Fruit fly (Drosophila melanogaster) whole organism, embryonic: ENCODE data around the gene Stim.

Experiments used
- Antp ChIP-seq: fragments of 200-800 bp; sonication (Bioruptor generic); optimal IDR thresholded peaks from 3 replicates; lab custom pipeline; 2016; ENCODE audit warnings: missing biosample characterization, missing genetic modification characterization
- B-H1 ChIP-seq: fragments of 200-800 bp; sonication (Bioruptor generic); IDR thresholded peaks from 3 replicates; pipeline ENCODE4 v1.3.6; 2022; ENCODE audit warnings: missing biosample characterization, missing genetic modification characterization
- Bdp1 ChIP-seq: fragments of 200-800 bp; sonication (Bioruptor generic); optimal IDR thresholded peaks from 3 replicates; lab custom pipeline; 2016; ENCODE audit warnings: missing biosample characterization, missing genetic modification characterization
- CG10147 ChIP-seq: fragments of 200-800 bp; sonication (Bioruptor generic); optimal IDR thresholded peaks from 2 replicates; lab custom pipeline; 2019; ENCODE audit warnings: missing biosample characterization, mild to moderate bottlenecking, missing genetic modification characterization, moderate library complexity
- CG10209 ChIP-seq: fragments of 200-800 bp; sonication (Bioruptor generic); optimal IDR thresholded peaks from 3 replicates; lab custom pipeline; 2017; ENCODE audit warnings: missing biosample characterization, mild to moderate bottlenecking, missing genetic modification characterization, missing genetic modification reagents
- CG13287 ChIP-seq: fragments of 200-800 bp; sonication (Bioruptor generic); IDR thresholded peaks from 2 replicates; pipeline ENCODE4 v1.3.6; 2022; ENCODE audit warnings: missing biosample characterization, missing genetic modification characterization; ENCODE audit not compliant: partially characterized antibody
- CG13296 ChIP-seq: fragments of 200-800 bp; sonication (Bioruptor generic); optimal IDR thresholded peaks from 3 replicates; lab custom pipeline; 2018; ENCODE audit warnings: missing biosample characterization, mild to moderate bottlenecking, missing genetic modification characterization
- CG13424 ChIP-seq: fragments of 200-800 bp; sonication (Bioruptor generic); optimal IDR thresholded peaks from 2 replicates; lab custom pipeline; 2019; ENCODE audit warnings: missing biosample characterization, mild to moderate bottlenecking, missing genetic modification characterization, moderate library complexity
- CG14441 ChIP-seq: fragments of 200-800 bp; sonication (Bioruptor generic); IDR thresholded peaks from 2 replicates; pipeline ENCODE4 v1.3.6; 2022; ENCODE audit warnings: missing biosample characterization, missing genetic modification characterization
- CG14860 ChIP-seq: fragments of 200-800 bp; sonication (Bioruptor generic); IDR thresholded peaks from 3 replicates; pipeline ENCODE4 v1.3.6; 2022; ENCODE audit warnings: missing biosample characterization, missing genetic modification characterization; ENCODE audit not compliant: partially characterized antibody
- CG1529 ChIP-seq: fragments of 200-800 bp; sonication (Bioruptor generic); optimal IDR thresholded peaks from 3 replicates; lab custom pipeline; 2018; ENCODE audit warnings: missing biosample characterization, missing genetic modification characterization
- CG17802 ChIP-seq: fragments of 200-800 bp; sonication (Bioruptor generic); optimal IDR thresholded peaks from 2 replicates; lab custom pipeline; 2018; ENCODE audit warnings: missing biosample characterization, mild to moderate bottlenecking, missing genetic modification characterization, moderate library complexity
- CG2116 ChIP-seq: fragments of 200-800 bp; sonication (Bioruptor generic); optimal IDR thresholded peaks from 3 replicates; lab custom pipeline; 2018; ENCODE audit warnings: missing biosample characterization, mild to moderate bottlenecking, missing genetic modification characterization
- CG2678 ChIP-seq: fragments of 200-800 bp; sonication (Bioruptor generic); optimal IDR thresholded peaks from 3 replicates; lab custom pipeline; 2019; ENCODE audit warnings: missing biosample characterization, mild to moderate bottlenecking, missing genetic modification characterization, moderate library complexity
- CG3847 ChIP-seq: fragments of 200-800 bp; sonication (Bioruptor generic); IDR thresholded peaks from 2 replicates; pipeline ENCODE4 v1.3.6; 2022; ENCODE audit warnings: missing biosample characterization, missing genetic modification characterization
- CG5180 ChIP-seq: fragments of 200-800 bp; sonication (Bioruptor generic); optimal IDR thresholded peaks from 3 replicates; lab custom pipeline; 2017; ENCODE audit warnings: missing biosample characterization, missing genetic modification characterization, mild to moderate bottlenecking, moderate library complexity, missing genetic modification reagents
- CG6813 ChIP-seq: fragments of 200-800 bp; sonication (Bioruptor generic); optimal IDR thresholded peaks from 2 replicates; lab custom pipeline; 2017; ENCODE audit warnings: missing biosample characterization, missing genetic modification characterization, mild to moderate bottlenecking, moderate library complexity, missing genetic modification reagents
- CG8281 ChIP-seq: fragments of 200-800 bp; sonication (Bioruptor generic); optimal IDR thresholded peaks from 2 replicates; lab custom pipeline; 2018; ENCODE audit warnings: missing biosample characterization, mild to moderate bottlenecking, missing genetic modification characterization, moderate library complexity
- CG9727 ChIP-seq: fragments of 200-800 bp; sonication (Bioruptor generic); optimal IDR thresholded peaks from 3 replicates; lab custom pipeline; 2017; ENCODE audit warnings: missing biosample characterization, mild to moderate bottlenecking, missing genetic modification characterization
- Hmx ChIP-seq: fragments of 200-800 bp; sonication (Bioruptor generic); optimal IDR thresholded peaks from 2 replicates; lab custom pipeline; 2016; ENCODE audit warnings: missing biosample characterization, missing genetic modification characterization
- Hr51 ChIP-seq, 2 experiments: fragments of 200-800 bp; sonication (Bioruptor generic); optimal IDR thresholded peaks; 2 replicates in 1 of 2; 3 replicates in 1 of 2; lab custom pipeline; 2016 to 2018; ENCODE audit warnings: missing biosample characterization in 2 of 2, missing genetic modification characterization in 2 of 2, mild to moderate bottlenecking in 1 of 2, moderate library complexity in 1 of 2
- MBD-R2 ChIP-seq: fragments of 200-800 bp; sonication (Bioruptor generic); IDR thresholded peaks from 2 replicates; pipeline ENCODE4 v1.3.6; 2022; ENCODE audit warnings: missing biosample characterization, missing genetic modification characterization
- Meics ChIP-seq: fragments of 200-800 bp; sonication (Bioruptor generic); optimal IDR thresholded peaks from 2 replicates; lab custom pipeline; 2017; ENCODE audit warnings: missing biosample characterization, mild to moderate bottlenecking, missing genetic modification characterization
- Ptx1 ChIP-seq: fragments of 200-800 bp; sonication (Bioruptor generic); IDR thresholded peaks from 2 replicates; pipeline ENCODE4 v1.3.6; 2022; ENCODE audit warnings: missing biosample characterization, missing genetic modification characterization
- Usf ChIP-seq: fragments of 200-800 bp; sonication (Bioruptor generic); optimal IDR thresholded peaks from 2 replicates; lab custom pipeline; 2017; ENCODE audit warnings: missing genotype, missing biosample characterization, missing genetic modification characterization
- Xrp1 ChIP-seq: fragments of 200-800 bp; sonication (Bioruptor generic); IDR thresholded peaks from 2 replicates; pipeline ENCODE4 v1.3.6; 2022; ENCODE audit warnings: missing biosample characterization, missing genetic modification characterization
- amos ChIP-seq: fragments of 200-800 bp; sonication (Bioruptor generic); IDR thresholded peaks from 2 replicates; pipeline ENCODE4 v1.3.6; 2022; ENCODE audit warnings: missing biosample characterization, missing genetic modification characterization; ENCODE audit not compliant: partially characterized antibody
- bcd ChIP-seq: fragments of 200-800 bp; sonication (Bioruptor generic); optimal IDR thresholded peaks from 2 replicates; lab custom pipeline; 2017; ENCODE audit warnings: missing biosample characterization, mild to moderate bottlenecking, missing genetic modification characterization
- dati ChIP-seq: fragments of 200-800 bp; sonication (Bioruptor generic); IDR thresholded peaks from 2 replicates; pipeline ENCODE4 v1.3.6; 2022; ENCODE audit warnings: missing biosample characterization, missing genetic modification characterization
- exex ChIP-seq: fragments of 200-800 bp; sonication (Bioruptor generic); optimal IDR thresholded peaks from 4 replicates; lab custom pipeline; 2018; ENCODE audit warnings: missing biosample characterization, mild to moderate bottlenecking, missing genetic modification characterization, moderate library complexity
- fd96Cb ChIP-seq: fragments of 200-800 bp; sonication (Bioruptor generic); optimal IDR thresholded peaks from 2 replicates; lab custom pipeline; 2018; ENCODE audit warnings: missing biosample characterization, mild to moderate bottlenecking, missing genetic modification characterization, moderate library complexity
- fu2 ChIP-seq: fragments of 200-800 bp; sonication (Bioruptor generic); optimal IDR thresholded peaks from 2 replicates; lab custom pipeline; 2016; ENCODE audit warnings: missing biosample characterization, missing genetic modification characterization
- grau ChIP-seq: fragments of 200-800 bp; optimal IDR thresholded peaks from 3 replicates; lab custom pipeline; 2019; ENCODE audit warnings: missing biosample characterization, mild to moderate bottlenecking, missing genetic modification characterization, moderate library complexity
- ham ChIP-seq: fragments of 200-800 bp; sonication (Bioruptor generic); IDR thresholded peaks from 2 replicates; pipeline ENCODE4 v1.3.6; 2022; ENCODE audit warnings: missing biosample characterization, missing genetic modification characterization
- her ChIP-seq: fragments of 200-800 bp; sonication (Bioruptor generic); optimal IDR thresholded peaks from 2 replicates; lab custom pipeline; 2016; ENCODE audit warnings: missing biosample characterization, missing genetic modification characterization
- klu ChIP-seq: fragments of 200-800 bp; sonication (Bioruptor generic); IDR thresholded peaks from 2 replicates; pipeline ENCODE4 v1.3.6; 2022; ENCODE audit warnings: missing biosample characterization, missing genetic modification characterization
- knrl ChIP-seq: fragments of 200-800 bp; sonication (Bioruptor generic); IDR thresholded peaks from 3 replicates; pipeline ENCODE4 v1.3.6; 2022; ENCODE audit warnings: missing biosample characterization, missing genetic modification characterization; ENCODE audit not compliant: partially characterized antibody
- mirr ChIP-seq: fragments of 200-800 bp; sonication (Bioruptor generic); optimal IDR thresholded peaks from 3 replicates; lab custom pipeline; 2018; ENCODE audit warnings: missing biosample characterization, mild to moderate bottlenecking, missing genetic modification characterization
- nerfin-1 ChIP-seq: fragments of 200-800 bp; sonication (Bioruptor generic); optimal IDR thresholded peaks from 3 replicates; lab custom pipeline; 2019; ENCODE audit warnings: missing biosample characterization, mild to moderate bottlenecking, missing genetic modification characterization, moderate library complexity
- pan ChIP-seq, 4 experiments: fragments of >200 bp in 3 of 4; fragments of 200-800 bp in 1 of 4; sonication (Bioruptor generic) in 1 of 4; optimal IDR thresholded peaks in 3 of 4; IDR thresholded peaks in 1 of 4; 2 replicates each; pipeline versions ENCODE4 v1.3.6 to Lab custom; 2017 to 2022; ENCODE audit warnings: missing biosample characterization in 2 of 4, missing genetic modification characterization in 2 of 4, mixed read lengths in 1 of 4
- pnt ChIP-seq: fragments of 200-800 bp; sonication (Bioruptor generic); optimal IDR thresholded peaks from 3 replicates; lab custom pipeline; 2016; ENCODE audit warnings: missing biosample characterization, missing genetic modification characterization
- psq ChIP-seq: fragments of 200-800 bp; sonication (Bioruptor generic); optimal IDR thresholded peaks from 2 replicates; lab custom pipeline; 2017; ENCODE audit warnings: missing biosample characterization, missing genetic modification characterization
- schlank ChIP-seq: fragments of 200-800 bp; sonication (Bioruptor generic); optimal IDR thresholded peaks from 2 replicates; lab custom pipeline; 2018; ENCODE audit warnings: missing biosample characterization, mild to moderate bottlenecking, missing genetic modification characterization
- so ChIP-seq: fragments of 200-800 bp; sonication (Bioruptor generic); IDR thresholded peaks from 3 replicates; pipeline ENCODE4 v1.3.6; 2022; ENCODE audit warnings: missing biosample characterization, missing genetic modification characterization
- ssp ChIP-seq: fragments of 200-800 bp; sonication (Bioruptor generic); IDR thresholded peaks from 2 replicates; pipeline ENCODE4 v1.3.6; 2022; ENCODE audit warnings: missing biosample characterization, missing genetic modification characterization
- zen2 ChIP-seq: fragments of 200-800 bp; sonication (Bioruptor generic); IDR thresholded peaks from 3 replicates; pipeline ENCODE4 v1.3.6; 2022; ENCODE audit warnings: missing biosample characterization, missing genetic modification characterization; ENCODE audit not compliant: partially characterized antibody

Stim gene

dm6 chrX:15889780-15890608 is 50.3 kb downstream of the Stim start, which contains the start of the genes MSBP and CG15916 (continued):
- TF ChIP-seq ham (GFP tag; lab: Robert Waterston, UW), result no peak
- TF ChIP-seq grau (tag; lab: Kevin White, UChicago), result peak; percentile 44
- TF ChIP-seq ssp (GFP tag; lab: Robert Waterston, UW), result peak; percentile 93
- TF ChIP-seq CG6813 (GFP tag; lab: Kevin White, UChicago), result no peak
- peak; percentile 27; the same call in 1 of the 2 replicates for TF ChIP-seq Ptx1 (GFP tag; lab: Robert Waterston, UW)
- TF ChIP-seq B-H1 (GFP tag; lab: Robert Waterston, UW), result no peak
- peak; percentile 41 for TF ChIP-seq CG9727 (GFP tag; lab: Kevin White, UChicago)
- peak; percentile 32; the same call in 1 of the 2 replicates for TF ChIP-seq Xrp1 (GFP tag; lab: Robert Waterston, UW)
- peak; percentile 58 for TF ChIP-seq CG2678 (tag; lab: Kevin White, UChicago)
- TF ChIP-seq so (GFP tag; lab: Robert Waterston, UW), result no peak
- no peak for TF ChIP-seq fu2
- TF ChIP-seq zen2, result no peak
- peak; percentile 38 for TF ChIP-seq CG2116 (GFP tag; lab: Kevin White, UChicago)
- no peak for TF ChIP-seq dati
- TF ChIP-seq psq (GFP tag; lab: Kevin White, UChicago), result no peak
- 0 out of 3 replicates have a peak, but pooled peaks have one; percentile 21 for TF ChIP-seq knrl
- 0 out of 3 replicates have a peak, but pooled peaks have one; percentile 29 for TF ChIP-seq CG14860 (GFP tag; lab: Robert Waterston, UW)
- peak; percentile 45 for TF ChIP-seq Meics (GFP tag; lab: Kevin White, UChicago)
- TF ChIP-seq CG5180 (GFP tag; lab: Kevin White, UChicago), result no peak
- TF ChIP-seq CG10209 (GFP tag; lab: Kevin White, UChicago), result peak; percentile 57
- TF ChIP-seq CG17802 (tag; lab: Kevin White, UChicago), result peak; percentile 59
- TF ChIP-seq bcd (GFP tag; lab: Kevin White, UChicago), result peak; percentile 39
- peak; percentile 43 for TF ChIP-seq fd96Cb
- TF ChIP-seq amos (GFP tag; lab: Robert Waterston, UW), result 0 out of 2 replicates have a peak, but pooled peaks have one; percentile 24
- no peak for TF ChIP-seq pnt (GFP tag; lab: Kevin White, UChicago)
- no peak for TF ChIP-seq her (GFP tag; lab: Kevin White, UChicago)
- no peak for TF ChIP-seq nerfin-1 (tag; lab: Kevin White, UChicago)
- peak; percentile 46 for TF ChIP-seq CG13424 (tag; lab: Kevin White, UChicago)
- peak; percentile 32; the same call in 1 of the 2 replicates for TF ChIP-seq CG3847 (GFP tag; lab: Robert Waterston, UW)
- peak; percentile 13; the same call in 1 of the 2 replicates for TF ChIP-seq CG13287
- TF ChIP-seq Usf (GFP tag; lab: Kevin White, UChicago), result peak; percentile 54
- no peak for TF ChIP-seq schlank (tag; lab: Kevin White, UChicago)
- no peak for TF ChIP-seq CG14441 (GFP tag; lab: Robert Waterston, UW)
- TF ChIP-seq Antp (GFP tag; lab: Kevin White, UChicago), result no peak
- no peak for TF ChIP-seq pan (optimal IDR thresholded peaks at IDR 0.05; lab: Kevin White, UChicago)
- TF ChIP-seq pan (GFP tag; optimal IDR thresholded peaks at IDR 0.05 in 1 of 2, IDR thresholded peaks at IDR 0.05 in 1 of 2), result no peak
- peak in 1 of 2 experiments; percentile 20 for TF ChIP-seq Hr51 (GFP tag; optimal IDR thresholded peaks at IDR 0.05; lab: Kevin White, UChicago)

DNA sequence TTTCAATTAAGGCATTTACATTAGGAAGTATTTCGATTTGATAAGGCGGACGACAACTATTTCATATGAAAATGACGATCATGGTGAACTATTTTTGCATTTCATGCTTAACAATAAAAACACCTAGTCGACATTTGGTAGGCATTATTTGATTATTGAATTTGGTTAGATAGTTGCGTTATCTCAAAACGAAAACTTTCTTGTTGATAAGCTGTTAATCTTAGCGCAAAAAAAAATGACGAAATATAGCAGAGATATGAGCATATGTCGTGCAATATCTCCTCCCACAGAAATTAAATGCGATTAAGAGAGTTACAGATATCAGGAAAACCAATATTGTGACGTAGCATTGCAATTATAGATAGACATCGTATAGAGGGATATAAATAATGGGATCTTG is 51.5 kb downstream of the Stim start:
- no peak for TF ChIP-seq nerfin-1 (tag; lab: Kevin White, UChicago)
- TF ChIP-seq CG10147, result no peak
- no peak for TF ChIP-seq klu (GFP tag; lab: Robert Waterston, UW)
- no peak for TF ChIP-seq so (GFP tag; lab: Robert Waterston, UW)
- TF ChIP-seq Hmx (GFP tag; lab: Kevin White, UChicago), result no peak
- no peak for TF ChIP-seq CG8281
- no peak for TF ChIP-seq Bdp1 (GFP tag; lab: Kevin White, UChicago)
- peak; percentile 60 for TF ChIP-seq mirr
- no peak for TF ChIP-seq MBD-R2 (GFP tag; lab: Robert Waterston, UW)
- TF ChIP-seq CG10209 (GFP tag; lab: Kevin White, UChicago), result no peak
- TF ChIP-seq exex (tag; lab: Kevin White, UChicago), result peak; percentile 89
- no peak for TF ChIP-seq CG1529 (GFP tag; lab: Kevin White, UChicago)
- no peak for TF ChIP-seq CG13296 (GFP tag; lab: Kevin White, UChicago)
